Worm (Caenorhabditis elegans) whole organism, early embryonic: ENCODE data around the gene K01A11.3.
"Not testable (repeated sequence)": the region's sequence is repeated elsewhere in the genome, so short reads cannot be mapped to it uniquely, and the experiment has no call there.

Experiments
- B0310.2 ChIP-seq: sonication (generic microtip); optimal IDR thresholded peaks from 2 replicates; lab custom pipeline; 2016; ENCODE audit warnings: mild to moderate bottlenecking, missing genetic modification characterization, missing compliant biosample characterization
- F13C5.2 ChIP-seq: sonication (generic microtip); optimal IDR thresholded peaks from 2 replicates; lab custom pipeline; 2017; ENCODE audit warnings: mild to moderate bottlenecking, missing genetic modification characterization, inconsistent platforms, missing compliant biosample characterization
- aly-1 ChIP-seq: sonication (generic microtip); optimal IDR thresholded peaks from 2 replicates; lab custom pipeline; 2016; ENCODE audit warnings: missing genetic modification characterization, missing compliant biosample characterization
- ama-1 ChIP-seq: fragments of 150-350 bp; optimal IDR thresholded peaks from 2 replicates; lab custom pipeline; 2014
- ceh-13 ChIP-seq: fragments of 200-800 bp; sonication (Bioruptor generic); optimal IDR thresholded peaks from 2 replicates; lab custom pipeline; 2018; ENCODE audit warnings: mild to moderate bottlenecking, missing genetic modification characterization, missing compliant biosample characterization
- ceh-36 ChIP-seq: sonication (generic microtip); optimal IDR thresholded peaks from 2 replicates; lab custom pipeline; 2016; ENCODE audit warnings: missing genetic modification characterization, inconsistent platforms, missing compliant biosample characterization
- ets-7 ChIP-seq: sonication (generic microtip); optimal IDR thresholded peaks from 2 replicates; lab custom pipeline; 2016; ENCODE audit warnings: missing genotype, missing genetic modification characterization, missing compliant biosample characterization
- flt-1 ChIP-seq: fragments of 200-800 bp; sonication (Bioruptor generic); IDR thresholded peaks from 2 replicates; pipeline ENCODE4 v1.3.6; 2022; ENCODE audit warnings: missing genetic modification characterization, missing compliant biosample characterization
- hmbx-1 ChIP-seq: sonication (generic microtip); optimal IDR thresholded peaks from 2 replicates; lab custom pipeline; 2016; ENCODE audit warnings: mild to moderate bottlenecking, missing genetic modification characterization, missing compliant biosample characterization
- hmg-4 ChIP-seq: fragments of 200-800 bp; sonication (Bioruptor generic); optimal IDR thresholded peaks from 2 replicates; lab custom pipeline; 2018; ENCODE audit warnings: mild to moderate bottlenecking, missing genetic modification characterization, missing compliant biosample characterization
- hnd-1 ChIP-seq: sonication (generic microtip); optimal IDR thresholded peaks from 2 replicates; lab custom pipeline; 2016; ENCODE audit warnings: missing genetic modification characterization, missing compliant biosample characterization
- pes-1 ChIP-seq: fragments of 200-800 bp; sonication (Bioruptor generic); IDR thresholded peaks from 2 replicates; pipeline ENCODE4 v1.3.6; 2022; ENCODE audit warnings: missing genetic modification reagents, missing genetic modification characterization, missing compliant biosample characterization
- scrt-1 ChIP-seq: fragments of 200-800 bp; sonication (Bioruptor generic); IDR thresholded peaks from 2 replicates; pipeline ENCODE4 v1.3.6; 2022; ENCODE audit warnings: missing genetic modification characterization, missing compliant biosample characterization
- sea-1 ChIP-seq: fragments of 200-800 bp; sonication (Bioruptor generic); conservative IDR thresholded peaks from 2 replicates; pipeline ENCODE4 v1.3.6; 2022; ENCODE audit warnings: missing genetic modification characterization, missing compliant biosample characterization
- tbx-11 ChIP-seq: fragments of 200-800 bp; sonication (Bioruptor generic); IDR thresholded peaks from 2 replicates; pipeline ENCODE4 v1.3.6; 2022; ENCODE audit warnings: missing genetic modification characterization, missing compliant biosample characterization
- tbx-37 ChIP-seq: fragments of 200-800 bp; sonication (Bioruptor generic); conservative IDR thresholded peaks from 2 replicates; pipeline ENCODE4 v1.3.6; 2022; ENCODE audit warnings: missing genetic modification reagents, missing genetic modification characterization, missing compliant biosample characterization
- tra-4 ChIP-seq: sonication (generic microtip); optimal IDR thresholded peaks from 2 replicates; lab custom pipeline; 2017; ENCODE audit warnings: missing genetic modification characterization, missing compliant biosample characterization

The K01A11.3 gene

ce11 chrIII:3456226-3456625 is 3.8 kb upstream of the K01A11.3 start:
- TF ChIP-seq ets-7 (tag; lab: Kevin White, UChicago) (no peak), ceh-36 (tag; lab: Kevin White, UChicago) (no peak), flt-1 (GFP tag; lab: Robert Waterston, UW) (no peak), hmg-4 (peak; percentile 1), F13C5.2 (tag; lab: Kevin White, UChicago) (peak; percentile 76), tbx-37 (GFP tag; lab: Robert Waterston, UW) (no peak), pes-1 (peak; percentile 51; the same call in 1 of the 2 replicates), B0310.2 (tag; lab: Kevin White, UChicago) (no peak)

- not testable (repeated sequence) for TF ChIP-seq aly-1 (tag; lab: Kevin White, UChicago); F13C5.2 (tag; lab: Kevin White, UChicago); flt-1 (GFP tag; lab: Robert Waterston, UW)
Observed at ce11 chrIII:3454045-3454444, 1.6 kb upstream of the K01A11.3 start, which contains the start of gene C34C12.1. Gene C34C12.1 (plus strand): TSS chrIII:3454345.

ce11 chrIII:3453486-3453885 is 1.1 kb upstream of the K01A11.3 start, which contains the start of gene C34C12.2:
Gene C34C12.2 (plus strand): TSS chrIII:3453786.
- not testable (repeated sequence) for TF ChIP-seq B0310.2, ceh-36, aly-1 (tag; lab: Kevin White, UChicago)

- TF ChIP-seq tra-4 (tag; lab: Kevin White, UChicago) (no peak), hmbx-1 (no peak), aly-1 (tag; lab: Kevin White, UChicago) (no peak), tbx-37 (GFP tag; lab: Robert Waterston, UW) (no peak), ceh-13 (GFP tag; lab: Kevin White, UChicago) (no peak), ama-1 (no peak), tbx-11 (GFP tag; lab: Robert Waterston, UW) (no peak), flt-1 (GFP tag; lab: Robert Waterston, UW) (no peak), hnd-1 (tag; lab: Kevin White, UChicago) (no peak), ceh-36 (tag; lab: Kevin White, UChicago) (no peak), sea-1 (no peak), F13C5.2 (tag; lab: Kevin White, UChicago) (no peak), B0310.2 (tag; lab: Kevin White, UChicago) (no peak), scrt-1 (GFP tag; lab: Robert Waterston, UW) (no peak), hmg-4 (no peak), ets-7 (tag; lab: Kevin White, UChicago) (no peak)
Observed at ce11 chrIII:3444139-3444538, 8.3 kb downstream of the K01A11.3 start, which contains the start of gene spe-41. Gene spe-41 (minus strand): TSS chrIII:3444210.

- TF ChIP-seq tra-4 (tag; lab: Kevin White, UChicago) (no peak), scrt-1 (GFP tag; lab: Robert Waterston, UW) (no peak), tbx-11 (GFP tag; lab: Robert Waterston, UW) (no peak), hmg-4 (no peak), sea-1 (no peak), aly-1 (tag; lab: Kevin White, UChicago) (no peak), ceh-36 (tag; lab: Kevin White, UChicago) (no peak), tbx-37 (GFP tag; lab: Robert Waterston, UW) (no peak), ets-7 (tag; lab: Kevin White, UChicago) (no peak)
Observed at ce11 chrIII:3437139-3437538, 15.3 kb downstream of the K01A11.3 start.

- TF ChIP-seq ama-1: no peak
- TF ChIP-seq hmg-4: no peak
- TF ChIP-seq aly-1 (tag; lab: Kevin White, UChicago): no peak
- TF ChIP-seq sea-1: no peak
- TF ChIP-seq scrt-1 (GFP tag; lab: Robert Waterston, UW): no peak
- TF ChIP-seq ceh-13 (GFP tag; lab: Kevin White, UChicago): no peak
- no peak for TF ChIP-seq B0310.2 (tag; lab: Kevin White, UChicago)
- no peak for TF ChIP-seq ceh-36 (tag; lab: Kevin White, UChicago)
- TF ChIP-seq hnd-1 (tag; lab: Kevin White, UChicago): no peak
- no peak for TF ChIP-seq tra-4 (tag; lab: Kevin White, UChicago)
- TF ChIP-seq flt-1 (GFP tag; lab: Robert Waterston, UW): no peak
- no peak for TF ChIP-seq tbx-37 (GFP tag; lab: Robert Waterston, UW)
- no peak for TF ChIP-seq pes-1
- TF ChIP-seq tbx-11 (GFP tag; lab: Robert Waterston, UW): no peak
- TF ChIP-seq F13C5.2 (tag; lab: Kevin White, UChicago): no peak
- TF ChIP-seq hmbx-1: no peak
- no peak for TF ChIP-seq ets-7 (tag; lab: Kevin White, UChicago)
Observed at ce11 chrIII:3435152-3435551, 17.3 kb downstream of the K01A11.3 start.

- TF ChIP-seq flt-1 (GFP tag; lab: Robert Waterston, UW): no peak
- no peak for TF ChIP-seq ceh-36 (tag; lab: Kevin White, UChicago)
- TF ChIP-seq tbx-11 (GFP tag; lab: Robert Waterston, UW): no peak
- no peak for TF ChIP-seq sea-1
- TF ChIP-seq tra-4 (tag; lab: Kevin White, UChicago): no peak
- no peak for TF ChIP-seq hmbx-1
- TF ChIP-seq ama-1: no peak
- TF ChIP-seq pes-1: no peak
- TF ChIP-seq F13C5.2 (tag; lab: Kevin White, UChicago): no peak
- no peak for TF ChIP-seq B0310.2 (tag; lab: Kevin White, UChicago)
- no peak for TF ChIP-seq hmg-4
- no peak for TF ChIP-seq tbx-37 (GFP tag; lab: Robert Waterston, UW)
- no peak for TF ChIP-seq aly-1 (tag; lab: Kevin White, UChicago)
- no peak for TF ChIP-seq hnd-1 (tag; lab: Kevin White, UChicago)
- no peak for TF ChIP-seq ets-7 (tag; lab: Kevin White, UChicago)
- TF ChIP-seq ceh-13 (GFP tag; lab: Kevin White, UChicago): no peak
- TF ChIP-seq scrt-1 (GFP tag; lab: Robert Waterston, UW): no peak
Observed at ce11 chrIII:3431385-3431784, 21.0 kb downstream of the K01A11.3 start, which contains the start of gene K01A11.1. Gene K01A11.1 (minus strand): TSS chrIII:3431485.
